Worm (Caenorhabditis elegans): ENCODE results near the gene cyp-31A5.
A peak's percentile ranks its signal among the peaks of the same experiment; 100 is the strongest.
"Not testable (repeated sequence)": the region's sequence is repeated elsewhere in the genome, so short reads cannot be mapped to it uniquely, and the experiment has no call there.

cyp-31A5 gene

DNA sequence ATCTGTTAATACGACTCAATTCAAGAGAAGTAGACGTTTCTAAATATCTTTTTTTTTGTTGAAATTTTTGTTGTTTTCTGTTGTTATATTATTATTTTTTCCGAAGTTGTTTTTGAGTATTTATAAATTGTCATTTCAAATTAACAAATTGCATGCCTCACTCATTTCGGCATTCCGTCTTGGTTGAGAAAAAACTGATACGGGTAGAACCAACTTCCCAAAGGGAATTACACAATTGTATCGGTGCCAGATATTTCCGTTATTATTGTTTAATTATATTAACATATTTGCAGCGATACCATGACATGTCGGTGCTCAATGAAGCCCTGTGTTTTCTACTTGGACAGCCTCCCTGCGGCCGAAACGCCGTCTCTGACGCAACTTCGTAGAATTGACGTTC is 28.2 kb downstream of the cyp-31A5 start, which contains the start of gene K09B11.4:
Gene K09B11.4 (plus strand): TSS at position 301 of the 400 bp plus-strand sequence.
- TF ChIP-seq C16A3.4 (tag; optimal IDR thresholded peaks at IDR 0.05) (no peak), nhr-90 (tag; optimal IDR thresholded peaks at IDR 0.05; ENCODE audit: poor library complexity) (no peak), alr-1 (tag; optimal IDR thresholded peaks at IDR 0.05; ENCODE audit: borderline replicate concordance) (no peak), lin-14 (GFP tag; optimal IDR thresholded peaks at IDR 0.05) (no peak), nhr-47 (tag; optimal IDR thresholded peaks at IDR 0.05) (no peak), pag-3 (tag; optimal IDR thresholded peaks at IDR 0.05; ENCODE audit: borderline replicate concordance, insufficient read depth) (no peak), mef-2 (tag; optimal IDR thresholded peaks at IDR 0.05) (no peak), pax-3 (tag; optimal IDR thresholded peaks at IDR 0.05) (no peak), unc-130 (tag; optimal IDR thresholded peaks at IDR 0.05) (no peak), ceh-82 (tag; optimal IDR thresholded peaks at IDR 0.05) (no peak), mab-9 (GFP tag; IDR thresholded peaks at IDR 0.05) (no peak), lin-39 (tag; optimal IDR thresholded peaks at IDR 0.05) (no peak), hlh-4 (tag; optimal IDR thresholded peaks at IDR 0.05) (no peak), nhr-19 (GFP tag; conservative IDR thresholded peaks at IDR 0.05) (no peak)

DNA sequence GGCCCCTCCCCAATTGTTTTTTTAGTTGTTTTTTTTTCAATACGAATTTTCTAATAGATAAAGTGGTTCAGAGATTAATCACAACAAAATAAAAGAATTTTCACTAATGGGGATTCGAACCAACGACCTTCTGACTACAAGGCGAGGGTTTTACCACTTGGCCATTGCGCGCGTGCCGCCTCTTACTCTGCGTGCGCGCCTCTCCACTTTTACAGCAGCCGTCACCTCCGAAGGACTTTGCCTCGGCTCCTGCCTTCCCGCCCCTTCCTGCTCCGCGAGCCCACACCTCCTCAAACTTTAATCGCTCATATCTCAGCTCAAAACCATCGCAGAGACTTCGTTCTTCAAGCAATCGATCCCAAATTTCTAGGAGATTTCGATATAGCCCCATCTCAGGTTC is 29.0 kb downstream of the cyp-31A5 start:
- peak; percentile 66 for TF ChIP-seq nhr-19 (GFP tag; conservative IDR thresholded peaks at IDR 0.05)
- peak; percentile 23 for TF ChIP-seq dsc-1 (tag; optimal IDR thresholded peaks at IDR 0.05)
- TF ChIP-seq isw-1 (GFP tag; IDR thresholded peaks at IDR 0.05), result peak; percentile 42; the same call in 1 of the 2 replicates
- TF ChIP-seq snpc-4 (tag; optimal IDR thresholded peaks at IDR 0.05), result peak; percentile 50
- peak in 1 of 2 experiments; percentile 0 for TF ChIP-seq efl-1 (optimal IDR thresholded peaks at IDR 0.05)
- TF ChIP-seq efl-1 (GFP tag; optimal IDR thresholded peaks at IDR 0.05 in 1 of 2), result peak in 1 of 2 experiments; percentile 65
- TF ChIP-seq lin-13 (GFP tag; optimal IDR thresholded peaks at IDR 0.05), result peak; percentile 28
- TF ChIP-seq grh-1 (GFP tag; IDR thresholded peaks at IDR 0.05), result 0 out of 2 replicates have a peak, but pooled peaks have one; percentile 26
- peak; percentile 11 for TF ChIP-seq tbx-2 (tag; optimal IDR thresholded peaks at IDR 0.05)
- TF ChIP-seq nhr-47 (tag; optimal IDR thresholded peaks at IDR 0.05), result peak; percentile 57
- peak; percentile 20 for TF ChIP-seq swsn-7 (tag; optimal IDR thresholded peaks at IDR 0.05)

ce11 chrIV:13433904-13434303 is 32.8 kb downstream of the cyp-31A5 start, which contains the start of gene K09B11.5:
Gene K09B11.5 (minus strand): TSS chrIV:13434004.
- TF ChIP-seq lin-15B (tag; optimal IDR thresholded peaks at IDR 0.05); Y116A8C.19 (tag; optimal IDR thresholded peaks at IDR 0.05; ENCODE audit: borderline replicate concordance); efl-3 (GFP tag; optimal IDR thresholded peaks at IDR 0.05): not testable (repeated sequence)

ce11 chrIV:13443543-13443942 is 42.5 kb downstream of the cyp-31A5 start:
- TF ChIP-seq nhr-85 (tag), result peak; percentile 30

ce11 chrIV:13445275-13445674 is 44.2 kb downstream of the cyp-31A5 start, which contains the start of gene mam-3:
Gene mam-3 (minus strand): TSS chrIV:13445375.
- TF ChIP-seq snu-23 (GFP tag; optimal IDR thresholded peaks at IDR 0.05), result no peak
- no peak for TF ChIP-seq efl-1 (optimal IDR thresholded peaks at IDR 0.05)
- TF ChIP-seq efl-1 (GFP tag; optimal IDR thresholded peaks at IDR 0.05 in 1 of 2), result no peak
- TF ChIP-seq pax-3 (tag; optimal IDR thresholded peaks at IDR 0.05), result no peak
- no peak for TF ChIP-seq isw-1 (GFP tag; IDR thresholded peaks at IDR 0.05)
- no peak for TF ChIP-seq fkh-8 (tag; optimal IDR thresholded peaks at IDR 0.05)
- no peak for TF ChIP-seq nhr-90 (tag; optimal IDR thresholded peaks at IDR 0.05; ENCODE audit: poor library complexity)
- TF ChIP-seq nhr-20 (tag; optimal IDR thresholded peaks at IDR 0.05), result no peak
- no peak for TF ChIP-seq nhr-237 (tag; optimal IDR thresholded peaks at IDR 0.05)
- no peak for TF ChIP-seq ceh-8 (GFP tag; optimal IDR thresholded peaks at IDR 0.05)
- TF ChIP-seq lir-3 (tag; optimal IDR thresholded peaks at IDR 0.05; ENCODE audit: poor library complexity), result no peak
- no peak for TF ChIP-seq lin-35 (GFP tag; optimal IDR thresholded peaks at IDR 0.05)
- TF ChIP-seq F16B12.6 (tag; optimal IDR thresholded peaks at IDR 0.05), result no peak
- no peak for TF ChIP-seq unc-98 (GFP tag; IDR thresholded peaks at IDR 0.05)
- TF ChIP-seq tbx-2 (tag; optimal IDR thresholded peaks at IDR 0.05), result no peak
- TF ChIP-seq unc-30 (tag; optimal IDR thresholded peaks at IDR 0.05), result no peak
- no peak for TF ChIP-seq fos-1 (tag; optimal IDR thresholded peaks at IDR 0.05)
- no peak for TF ChIP-seq mep-1 (tag; optimal IDR thresholded peaks at IDR 0.05)
- no peak for TF ChIP-seq xbp-1 (tag; optimal IDR thresholded peaks at IDR 0.05)
- TF ChIP-seq elt-3 (tag; optimal IDR thresholded peaks at IDR 0.05), result no peak
